Fruit fly (Drosophila melanogaster) whole organism, embryonic: ENCODE measurements around the gene mtsh.

Source experiments
- Aef1 ChIP-seq: fragments of 200-800 bp; sonication (Bioruptor generic); IDR thresholded peaks from 3 replicates; pipeline ENCODE4 v1.3.6; 2022; ENCODE audit warnings: missing biosample characterization, missing genetic modification characterization
- CG10654 ChIP-seq: fragments of 200-800 bp; sonication (Bioruptor generic); optimal IDR thresholded peaks from 2 replicates; lab custom pipeline; 2016; ENCODE audit warnings: missing biosample characterization, missing genetic modification characterization
- CG11560 ChIP-seq: fragments of 200-800 bp; sonication (Bioruptor generic); IDR thresholded peaks from 3 replicates; pipeline ENCODE4 v1.3.6; 2022; ENCODE audit warnings: missing biosample characterization, missing genetic modification characterization
- CG11723 ChIP-seq: fragments of 200-800 bp; sonication (Bioruptor generic); optimal IDR thresholded peaks from 2 replicates; lab custom pipeline; 2017; ENCODE audit warnings: missing biosample characterization, mild to moderate bottlenecking, missing genetic modification characterization
- CG12299 ChIP-seq: fragments of 200-800 bp; sonication (Bioruptor generic); optimal IDR thresholded peaks from 2 replicates; lab custom pipeline; 2018; ENCODE audit warnings: missing biosample characterization, mild to moderate bottlenecking, missing genetic modification characterization
- CG12942 ChIP-seq: fragments of 200-800 bp; sonication (Bioruptor generic); optimal IDR thresholded peaks from 3 replicates; lab custom pipeline; 2016; ENCODE audit warnings: missing biosample characterization, missing genetic modification characterization
- CG13424 ChIP-seq: fragments of 200-800 bp; sonication (Bioruptor generic); optimal IDR thresholded peaks from 2 replicates; lab custom pipeline; 2019; ENCODE audit warnings: missing biosample characterization, mild to moderate bottlenecking, missing genetic modification characterization, moderate library complexity
- CG14014 ChIP-seq: fragments of 200-800 bp; sonication (Bioruptor generic); IDR thresholded peaks from 2 replicates; pipeline ENCODE4 v1.3.6; 2022; ENCODE audit warnings: missing biosample characterization, missing genetic modification characterization
- CG15601 ChIP-seq: fragments of 200-800 bp; sonication (Bioruptor generic); optimal IDR thresholded peaks from 3 replicates; lab custom pipeline; 2019; ENCODE audit warnings: missing biosample characterization, mild to moderate bottlenecking, missing genetic modification characterization, moderate library complexity
- CG16813 ChIP-seq: fragments of 200-800 bp; sonication (Bioruptor generic); IDR thresholded peaks from 3 replicates; pipeline ENCODE4 v1.3.6; 2022; ENCODE audit warnings: missing biosample characterization, missing genetic modification characterization; ENCODE audit not compliant: partially characterized antibody
- CG17186 ChIP-seq: fragments of 200-800 bp; sonication (Bioruptor generic); optimal IDR thresholded peaks from 3 replicates; lab custom pipeline; 2017; ENCODE audit warnings: missing biosample characterization, missing genetic modification reagents, missing genetic modification characterization
- CG33213 ChIP-seq: fragments of 200-800 bp; sonication (Bioruptor generic); optimal IDR thresholded peaks from 3 replicates; lab custom pipeline; 2016; ENCODE audit warnings: missing biosample characterization, missing genetic modification characterization
- CG34224 ChIP-seq: fragments of 200-800 bp; sonication (Bioruptor generic); IDR thresholded peaks from 3 replicates; pipeline ENCODE4 v1.3.6; 2022; ENCODE audit warnings: missing biosample characterization, missing genetic modification characterization; ENCODE audit not compliant: partially characterized antibody
- CG3847 ChIP-seq: fragments of 200-800 bp; sonication (Bioruptor generic); IDR thresholded peaks from 2 replicates; pipeline ENCODE4 v1.3.6; 2022; ENCODE audit warnings: missing biosample characterization, missing genetic modification characterization
- CG6683 ChIP-seq: fragments of 200-800 bp; sonication (Bioruptor generic); optimal IDR thresholded peaks from 2 replicates; lab custom pipeline; 2017; ENCODE audit warnings: missing biosample characterization, mild to moderate bottlenecking, missing genetic modification characterization, missing genetic modification reagents
- CG8281 ChIP-seq: fragments of 200-800 bp; sonication (Bioruptor generic); optimal IDR thresholded peaks from 2 replicates; lab custom pipeline; 2018; ENCODE audit warnings: missing biosample characterization, mild to moderate bottlenecking, missing genetic modification characterization, moderate library complexity
- CG8388 ChIP-seq: fragments of 200-800 bp; sonication (Bioruptor generic); optimal IDR thresholded peaks from 2 replicates; lab custom pipeline; 2019; ENCODE audit warnings: missing biosample characterization, mild to moderate bottlenecking, missing genetic modification characterization, moderate library complexity
- CG9727 ChIP-seq: fragments of 200-800 bp; sonication (Bioruptor generic); optimal IDR thresholded peaks from 3 replicates; lab custom pipeline; 2017; ENCODE audit warnings: missing biosample characterization, mild to moderate bottlenecking, missing genetic modification characterization
- Doc3 ChIP-seq: fragments of 200-800 bp; sonication (Bioruptor generic); IDR thresholded peaks from 3 replicates; pipeline ENCODE4 v1.3.6; 2022; ENCODE audit warnings: missing biosample characterization, missing genetic modification characterization; ENCODE audit not compliant: partially characterized antibody
- Drgx ChIP-seq: fragments of 200-800 bp; sonication (Bioruptor generic); IDR thresholded peaks from 2 replicates; pipeline ENCODE4 v1.3.6; 2022; ENCODE audit warnings: missing biosample characterization, missing genetic modification characterization
- Elba2 ChIP-seq: fragments of 200-800 bp; sonication (Bioruptor generic); optimal IDR thresholded peaks from 3 replicates; lab custom pipeline; 2016; ENCODE audit warnings: missing biosample characterization, missing genetic modification characterization
- HLH3B ChIP-seq: fragments of 200-800 bp; sonication (Bioruptor generic); IDR thresholded peaks from 2 replicates; pipeline ENCODE4 v1.3.6; 2022; ENCODE audit warnings: missing biosample characterization, missing genetic modification characterization
- Neu2 ChIP-seq: fragments of 200-800 bp; sonication (Bioruptor generic); optimal IDR thresholded peaks from 3 replicates; lab custom pipeline; 2016; ENCODE audit warnings: missing biosample characterization, missing genetic modification characterization, borderline replicate concordance
- NfI ChIP-seq: fragments of 200-800 bp; sonication (Bioruptor generic); optimal IDR thresholded peaks from 3 replicates; lab custom pipeline; 2018; ENCODE audit warnings: missing biosample characterization, mild to moderate bottlenecking, missing genetic modification characterization, moderate library complexity
- Side ChIP-seq: fragments of 200-800 bp; sonication (Bioruptor generic); optimal IDR thresholded peaks from 2 replicates; lab custom pipeline; 2016; ENCODE audit warnings: missing biosample characterization, missing genetic modification characterization
- Sry-δ ChIP-seq: fragments of 200-800 bp; sonication (Bioruptor generic); optimal IDR thresholded peaks from 2 replicates; lab custom pipeline; 2016; ENCODE audit warnings: missing biosample characterization, missing genetic modification characterization
- YL-1 ChIP-seq: fragments of 200-800 bp; sonication (Bioruptor generic); optimal IDR thresholded peaks from 3 replicates; lab custom pipeline; 2017; ENCODE audit warnings: missing biosample characterization, mild to moderate bottlenecking, missing genetic modification characterization
- bab2 ChIP-seq: fragments of 200-800 bp; sonication (Bioruptor generic); optimal IDR thresholded peaks from 2 replicates; lab custom pipeline; 2016; ENCODE audit warnings: missing biosample characterization, missing genetic modification characterization
- bbx ChIP-seq: fragments of 200-800 bp; sonication (Bioruptor generic); IDR thresholded peaks from 2 replicates; pipeline ENCODE4 v1.3.6; 2022; ENCODE audit warnings: missing biosample characterization, missing genetic modification characterization; ENCODE audit not compliant: partially characterized antibody
- br ChIP-seq: fragments of >200 bp; optimal IDR thresholded peaks from 2 replicates; lab custom pipeline; 2017
- cad ChIP-seq: fragments of >200 bp; optimal IDR thresholded peaks from 2 replicates; lab custom pipeline; 2017; ENCODE audit warnings: missing biosample characterization, missing genetic modification characterization
- crc ChIP-seq: fragments of 200-800 bp; sonication (Bioruptor generic); optimal IDR thresholded peaks from 2 replicates; lab custom pipeline; 2016; ENCODE audit warnings: missing biosample characterization, missing genetic modification characterization
- dpn ChIP-seq, 2 experiments: fragments of 200-800 bp; sonication (Bioruptor generic); optimal IDR thresholded peaks; 3 replicates each; lab custom pipeline; 2016; ENCODE audit warnings: missing biosample characterization in 2 of 2, missing genetic modification characterization in 2 of 2
- esg ChIP-seq: fragments of 200-800 bp; sonication (Bioruptor generic); conservative IDR thresholded peaks from 2 replicates; pipeline ENCODE4 v1.3.6; 2022; ENCODE audit warnings: missing biosample characterization, missing genetic modification characterization
- fd3F ChIP-seq: fragments of 200-800 bp; sonication (Bioruptor generic); optimal IDR thresholded peaks from 2 replicates; lab custom pipeline; 2018; ENCODE audit warnings: missing biosample characterization, mild to moderate bottlenecking, missing genetic modification characterization, moderate library complexity
- fu2 ChIP-seq: fragments of 200-800 bp; sonication (Bioruptor generic); optimal IDR thresholded peaks from 2 replicates; lab custom pipeline; 2016; ENCODE audit warnings: missing biosample characterization, missing genetic modification characterization
- gce ChIP-seq: fragments of 200-800 bp; sonication (Bioruptor generic); IDR thresholded peaks from 3 replicates; pipeline ENCODE4 v1.3.6; 2022; ENCODE audit warnings: missing biosample characterization, missing genetic modification characterization
- gfzf ChIP-seq: fragments of 200-800 bp; sonication (Bioruptor generic); optimal IDR thresholded peaks from 2 replicates; lab custom pipeline; 2016; ENCODE audit warnings: missing biosample characterization, mild to moderate bottlenecking, missing genetic modification characterization, moderate library complexity
- hb ChIP-seq: fragments of 200-800 bp; sonication (Bioruptor generic); IDR thresholded peaks from 3 replicates; pipeline ENCODE4 v1.3.6; 2022; ENCODE audit warnings: missing biosample characterization, missing genetic modification characterization; ENCODE audit not compliant: partially characterized antibody
- insv ChIP-seq, 2 experiments: fragments of 200-800 bp; sonication (Bioruptor generic); optimal IDR thresholded peaks; 3 replicates each; lab custom pipeline; 2016 to 2018; ENCODE audit warnings: missing biosample characterization in 2 of 2, missing genetic modification characterization in 2 of 2
- nerfin-1 ChIP-seq: fragments of 200-800 bp; sonication (Bioruptor generic); optimal IDR thresholded peaks from 3 replicates; lab custom pipeline; 2019; ENCODE audit warnings: missing biosample characterization, mild to moderate bottlenecking, missing genetic modification characterization, moderate library complexity
- run ChIP-seq: fragments of 200-800 bp; sonication (Bioruptor generic); optimal IDR thresholded peaks from 3 replicates; lab custom pipeline; 2018; ENCODE audit warnings: missing biosample characterization, mild to moderate bottlenecking, missing genetic modification characterization
- sens ChIP-seq: fragments of 200-800 bp; sonication (Bioruptor generic); peaks from one replicate; lab custom pipeline; 2016; ENCODE audit warnings: missing biosample characterization, missing genetic modification characterization
- tap ChIP-seq: fragments of 200-800 bp; optimal IDR thresholded peaks from 3 replicates; lab custom pipeline; 2019; ENCODE audit warnings: missing biosample characterization, mild to moderate bottlenecking, missing genetic modification characterization, moderate library complexity
- tll ChIP-seq, 2 experiments: fragments of 200-800 bp in 1 of 2; fragments of >200 bp in 1 of 2; sonication (Bioruptor generic) in 1 of 2; optimal IDR thresholded peaks; 2 replicates each; lab custom pipeline; 2017 to 2019; ENCODE audit warnings: missing biosample characterization in 2 of 2, missing genetic modification characterization in 2 of 2, mild to moderate bottlenecking in 1 of 2, moderate library complexity in 1 of 2
- wdn ChIP-seq: fragments of 200-800 bp; sonication (Bioruptor generic); IDR thresholded peaks from 2 replicates; pipeline ENCODE4 v1.3.6; 2022; ENCODE audit warnings: missing biosample characterization, missing genetic modification characterization
- zen2 ChIP-seq: fragments of 200-800 bp; sonication (Bioruptor generic); IDR thresholded peaks from 3 replicates; pipeline ENCODE4 v1.3.6; 2022; ENCODE audit warnings: missing biosample characterization, missing genetic modification characterization; ENCODE audit not compliant: partially characterized antibody

Gene mtsh

dm6 chr2L:8305409-8305808 lies 14.3 kb downstream of the mtsh start, which contains the start of gene CG7840 (continued):
- TF ChIP-seq CG12299 (tag; lab: Kevin White, UChicago) (no peak), CG9727 (no peak), tll (GFP tag; optimal IDR thresholded peaks at IDR 0.05; lab: Kevin White, UChicago) (no peak), CG16813 (GFP tag; lab: Robert Waterston, UW) (peak; percentile 82), zen2 (GFP tag; lab: Robert Waterston, UW) (peak; percentile 92), CG8388 (GFP tag; lab: Kevin White, UChicago) (no peak), CG13424 (tag; lab: Kevin White, UChicago) (no peak), CG34224 (GFP tag; lab: Robert Waterston, UW) (peak; percentile 91), CG6683 (no peak), fd3F (GFP tag; lab: Kevin White, UChicago) (no peak), CG10654 (GFP tag; lab: Kevin White, UChicago) (no peak), fu2 (no peak), bbx (GFP tag; lab: Robert Waterston, UW) (peak; percentile 91), nerfin-1 (tag; lab: Kevin White, UChicago) (no peak), hb (GFP tag; lab: Robert Waterston, UW) (peak; percentile 54; the same call in 2 of the 3 replicates), Doc3 (GFP tag; lab: Robert Waterston, UW) (peak; percentile 90), CG12942 (GFP tag; lab: Kevin White, UChicago) (no peak), Drgx (no peak), crc (GFP tag; lab: Kevin White, UChicago) (no peak), wdn (GFP tag; lab: Robert Waterston, UW) (no peak), CG15601 (tag; lab: Kevin White, UChicago) (no peak), CG8281 (tag; lab: Kevin White, UChicago) (no peak), gfzf (GFP tag; lab: Kevin White, UChicago) (no peak), CG11560 (tag; lab: Robert Waterston, UW) (peak; percentile 57; the same call in 1 of the 3 replicates)

- TF ChIP-seq YL-1 (GFP tag; lab: Kevin White, UChicago) (no peak), insv (GFP tag; optimal IDR thresholded peaks at IDR 0.05; lab: Kevin White, UChicago) (peak in 1 of 2 experiments; percentile 90), CG3847 (GFP tag; lab: Robert Waterston, UW) (no peak), Elba2 (GFP tag; lab: Kevin White, UChicago) (peak; percentile 96), sens (GFP tag; lab: Kevin White, UChicago) (peak; percentile 32), HLH3B (GFP tag; lab: Robert Waterston, UW) (0 out of 2 replicates have a peak, but pooled peaks have one; percentile 16)
Observed at dm6 chr2L:8304635-8305034, 15.1 kb downstream of the mtsh start.

- no peak for TF ChIP-seq cad (GFP tag; lab: Kevin White, UChicago)
- no peak for TF ChIP-seq NfI (GFP tag; lab: Kevin White, UChicago)
- TF ChIP-seq CG33213 (GFP tag; lab: Kevin White, UChicago) = no peak
- TF ChIP-seq gce (GFP tag; lab: Robert Waterston, UW) = no peak
- no peak for TF ChIP-seq run
- no peak for TF ChIP-seq Side
- TF ChIP-seq CG14014 (GFP tag; lab: Robert Waterston, UW) = no peak
- peak; percentile 81 for TF ChIP-seq Sry-δ (GFP tag; lab: Kevin White, UChicago)
- TF ChIP-seq Aef1 (GFP tag; lab: Robert Waterston, UW) = no peak
- no peak for TF ChIP-seq CG11723 (GFP tag; lab: Kevin White, UChicago)
- TF ChIP-seq dpn (GFP tag; optimal IDR thresholded peaks at IDR 0.05; lab: Kevin White, UChicago) = no peak
- no peak for TF ChIP-seq tap (tag; lab: Kevin White, UChicago)
- no peak for TF ChIP-seq bab2 (GFP tag; lab: Kevin White, UChicago)
- TF ChIP-seq Neu2 = no peak
- TF ChIP-seq CG11560 (tag; lab: Robert Waterston, UW) = no peak
- TF ChIP-seq CG17186 (GFP tag; lab: Kevin White, UChicago) = no peak
- TF ChIP-seq br (lab: Kevin White, UChicago) = no peak
- no peak for TF ChIP-seq esg (GFP tag; lab: Robert Waterston, UW)
Observed at dm6 chr2L:8302766-8303479, 16.8 kb downstream of the mtsh start, which contains the start of the genes wol and Scgalpha. Gene wol, minus strand, starts transcription at chr2L:8302985. Gene Scgalpha, plus strand, starts transcription at chr2L:8303429.
